Worm (Caenorhabditis elegans) whole organism, midembryonic: ENCODE data around the gene tex-2.

Experiments used
- cog-1 ChIP-seq: sonication (generic microtip); optimal IDR thresholded peaks from 2 replicates; lab custom pipeline; 2016; ENCODE audit warnings: missing genetic modification characterization, missing compliant biosample characterization
- flt-1 ChIP-seq: fragments of 200-800 bp; sonication (Bioruptor generic); IDR thresholded peaks from 2 replicates; pipeline ENCODE4 v1.3.6; 2022; ENCODE audit warnings: missing genetic modification characterization, missing compliant biosample characterization
- tab-1 ChIP-seq: fragments of 200-800 bp; sonication (Bioruptor generic); IDR thresholded peaks from 2 replicates; pipeline ENCODE4 v1.3.6; 2022; ENCODE audit warnings: missing genetic modification characterization, missing compliant biosample characterization

- TF ChIP-seq tab-1 (GFP tag; lab: Robert Waterston, UW) (no peak), cog-1 (no peak), flt-1 (no peak)
Measured at ce11 chrII:5863893-5864292, 9.5 kb downstream of the tex-2 start, which contains the start of gene tag-234.
